Fruit fly (Drosophila melanogaster) whole organism, embryonic: ENCODE results near the gene CG7191.

ENCODE experiments used
- Bgb ChIP-seq: fragments of 200-800 bp; sonication (Bioruptor generic); IDR thresholded peaks from 2 replicates; pipeline ENCODE4 v1.3.6; 2022; ENCODE audit warnings: missing biosample characterization, missing genetic modification characterization; ENCODE audit not compliant: partially characterized antibody
- CG10209 ChIP-seq: fragments of 200-800 bp; sonication (Bioruptor generic); optimal IDR thresholded peaks from 3 replicates; lab custom pipeline; 2017; ENCODE audit warnings: missing biosample characterization, mild to moderate bottlenecking, missing genetic modification characterization, missing genetic modification reagents
- CG10654 ChIP-seq: fragments of 200-800 bp; sonication (Bioruptor generic); optimal IDR thresholded peaks from 2 replicates; lab custom pipeline; 2016; ENCODE audit warnings: missing biosample characterization, missing genetic modification characterization
- CG11696 ChIP-seq: fragments of 200-800 bp; sonication (Bioruptor generic); IDR thresholded peaks from 2 replicates; pipeline ENCODE4 v1.3.6; 2022; ENCODE audit warnings: missing biosample characterization, missing genetic modification characterization
- CG11723 ChIP-seq: fragments of 200-800 bp; sonication (Bioruptor generic); optimal IDR thresholded peaks from 2 replicates; lab custom pipeline; 2017; ENCODE audit warnings: missing biosample characterization, mild to moderate bottlenecking, missing genetic modification characterization
- CG16813 ChIP-seq: fragments of 200-800 bp; sonication (Bioruptor generic); IDR thresholded peaks from 3 replicates; pipeline ENCODE4 v1.3.6; 2022; ENCODE audit warnings: missing biosample characterization, missing genetic modification characterization; ENCODE audit not compliant: partially characterized antibody
- CG2116 ChIP-seq: fragments of 200-800 bp; sonication (Bioruptor generic); optimal IDR thresholded peaks from 3 replicates; lab custom pipeline; 2018; ENCODE audit warnings: missing biosample characterization, mild to moderate bottlenecking, missing genetic modification characterization
- CG2202 ChIP-seq: fragments of 200-800 bp; sonication (Bioruptor generic); optimal IDR thresholded peaks from 2 replicates; lab custom pipeline; 2018; ENCODE audit warnings: missing biosample characterization, mild to moderate bottlenecking, missing genetic modification characterization
- CG32532 ChIP-seq: fragments of 200-800 bp; sonication (Bioruptor generic); IDR thresholded peaks from 2 replicates; pipeline ENCODE4 v1.3.6; 2022; ENCODE audit warnings: missing biosample characterization, missing genetic modification characterization
- CG3847 ChIP-seq: fragments of 200-800 bp; sonication (Bioruptor generic); IDR thresholded peaks from 2 replicates; pipeline ENCODE4 v1.3.6; 2022; ENCODE audit warnings: missing biosample characterization, missing genetic modification characterization
- CG4328 ChIP-seq: fragments of 200-800 bp; sonication (Bioruptor generic); optimal IDR thresholded peaks from 3 replicates; lab custom pipeline; 2017; ENCODE audit warnings: missing biosample characterization, missing genetic modification reagents, missing genetic modification characterization
- CG4404 ChIP-seq: fragments of 200-800 bp; sonication (Bioruptor generic); IDR thresholded peaks from 2 replicates; pipeline ENCODE4 v1.3.6; 2022; ENCODE audit warnings: missing biosample characterization, missing genetic modification characterization
- CG6175 ChIP-seq: fragments of 200-800 bp; sonication (Bioruptor generic); IDR thresholded peaks from 3 replicates; pipeline ENCODE4 v1.3.6; 2022; ENCODE audit warnings: missing biosample characterization, missing genetic modification characterization
- CG6683 ChIP-seq: fragments of 200-800 bp; sonication (Bioruptor generic); optimal IDR thresholded peaks from 2 replicates; lab custom pipeline; 2017; ENCODE audit warnings: missing biosample characterization, mild to moderate bottlenecking, missing genetic modification characterization, missing genetic modification reagents
- CG6689 ChIP-seq: fragments of 200-800 bp; sonication (Bioruptor generic); IDR thresholded peaks from 2 replicates; pipeline ENCODE4 v1.3.6; 2022; ENCODE audit warnings: missing biosample characterization, missing genetic modification characterization
- CG6765 ChIP-seq: fragments of 200-800 bp; sonication (Bioruptor generic); optimal IDR thresholded peaks from 3 replicates; lab custom pipeline; 2017; ENCODE audit warnings: missing biosample characterization, mild to moderate bottlenecking, missing genetic modification characterization
- CG8290 ChIP-seq, 3 experiments: fragments of 200-800 bp; sonication (Bioruptor generic); optimal IDR thresholded peaks; 2 replicates each; lab custom pipeline; 2016 to 2019; ENCODE audit warnings: missing biosample characterization in 3 of 3, missing genetic modification characterization in 3 of 3, mild to moderate bottlenecking in 2 of 3, moderate library complexity in 1 of 3
- CG9817 ChIP-seq: fragments of 200-800 bp; sonication (Bioruptor generic); optimal IDR thresholded peaks from 2 replicates; lab custom pipeline; 2018; ENCODE audit warnings: missing biosample characterization, mild to moderate bottlenecking, missing genetic modification characterization, moderate library complexity
- CG9932 ChIP-seq: fragments of 200-800 bp; sonication (Bioruptor generic); IDR thresholded peaks from 2 replicates; pipeline ENCODE4 v1.3.6; 2022; ENCODE audit warnings: missing biosample characterization, missing genetic modification characterization
- CTCF ChIP-seq: fragments of 200-800 bp; sonication (Bioruptor generic); optimal IDR thresholded peaks from 2 replicates; lab custom pipeline; 2017; ENCODE audit warnings: missing biosample characterization, mild to moderate bottlenecking, missing genetic modification characterization, moderate library complexity
- Dad ChIP-seq: fragments of 200-800 bp; sonication (Bioruptor generic); optimal IDR thresholded peaks from 3 replicates; lab custom pipeline; 2016; ENCODE audit warnings: missing biosample characterization, missing genetic modification characterization
- E2f2 ChIP-seq: fragments of 200-800 bp; sonication (Bioruptor generic); IDR thresholded peaks from 2 replicates; pipeline ENCODE4 v1.3.6; 2022; ENCODE audit warnings: missing biosample characterization, missing genetic modification characterization
- Eip74EF ChIP-seq, 2 experiments: fragments of 200-800 bp in 1 of 2; fragments of >200 bp in 1 of 2; sonication (Bioruptor generic) in 1 of 2; optimal IDR thresholded peaks; 2 replicates each; lab custom pipeline; 2017 to 2019; ENCODE audit warnings: missing biosample characterization in 2 of 2, missing genetic modification characterization in 2 of 2, mild to moderate bottlenecking in 1 of 2, moderate library complexity in 1 of 2
- Ets97D ChIP-seq: fragments of 200-800 bp; sonication (Bioruptor generic); optimal IDR thresholded peaks from 3 replicates; lab custom pipeline; 2016; ENCODE audit warnings: missing biosample characterization, missing genetic modification characterization
- Hand ChIP-seq: fragments of 200-800 bp; sonication (Bioruptor generic); optimal IDR thresholded peaks from 2 replicates; lab custom pipeline; 2017; ENCODE audit warnings: mild to moderate bottlenecking, missing biosample characterization, missing genetic modification reagents, missing genetic modification characterization
- Nf-YA ChIP-seq: fragments of 200-800 bp; sonication (Bioruptor generic); IDR thresholded peaks from 2 replicates; pipeline ENCODE4 v1.3.6; 2022; ENCODE audit warnings: missing biosample characterization, missing genetic modification characterization
- Poxn ChIP-seq: fragments of 200-800 bp; sonication (Bioruptor generic); IDR thresholded peaks from 2 replicates; pipeline ENCODE4 v1.3.6; 2022; ENCODE audit warnings: missing biosample characterization, missing genetic modification characterization
- Rfx ChIP-seq: fragments of 200-800 bp; sonication (Bioruptor generic); IDR thresholded peaks from 2 replicates; pipeline ENCODE4 v1.3.6; 2022; ENCODE audit warnings: missing biosample characterization, missing genetic modification characterization
- ase ChIP-seq: fragments of 200-800 bp; sonication (Bioruptor generic); IDR thresholded peaks from 3 replicates; pipeline ENCODE4 v1.3.6; 2022; ENCODE audit warnings: missing biosample characterization, missing genetic modification characterization
- dimm ChIP-seq: fragments of 200-800 bp; sonication (Bioruptor generic); IDR thresholded peaks from 2 replicates; pipeline ENCODE4 v1.3.6; 2022; ENCODE audit warnings: missing biosample characterization, missing genetic modification characterization
- dm ChIP-seq: fragments of 200-800 bp; sonication (Bioruptor generic); optimal IDR thresholded peaks from 3 replicates; lab custom pipeline; 2016; ENCODE audit warnings: missing biosample characterization, missing genetic modification characterization
- eve ChIP-seq, 2 experiments: fragments of >200 bp; optimal IDR thresholded peaks; 2 replicates each; lab custom pipeline; 2017; ENCODE audit warnings: missing biosample characterization in 2 of 2, missing genetic modification characterization in 2 of 2
- exex ChIP-seq: fragments of 200-800 bp; sonication (Bioruptor generic); optimal IDR thresholded peaks from 4 replicates; lab custom pipeline; 2018; ENCODE audit warnings: missing biosample characterization, mild to moderate bottlenecking, missing genetic modification characterization, moderate library complexity
- gro ChIP-seq: fragments of 200-800 bp; sonication (Bioruptor generic); optimal IDR thresholded peaks from 2 replicates; lab custom pipeline; 2016; ENCODE audit warnings: missing biosample characterization, missing genetic modification characterization
- hkb ChIP-seq, 2 experiments: fragments of 200-800 bp in 1 of 2; fragments of >200 bp in 1 of 2; sonication (Bioruptor generic) in 1 of 2; IDR thresholded peaks in 1 of 2; optimal IDR thresholded peaks in 1 of 2; 2 replicates each; pipeline versions ENCODE4 v1.3.6 to Lab custom; 2017 to 2022; ENCODE audit warnings: missing biosample characterization in 1 of 2, missing genetic modification characterization in 1 of 2
- insv ChIP-seq, 2 experiments: fragments of 200-800 bp; sonication (Bioruptor generic); optimal IDR thresholded peaks; 3 replicates each; lab custom pipeline; 2016 to 2018; ENCODE audit warnings: missing biosample characterization in 2 of 2, missing genetic modification characterization in 2 of 2
- lmd ChIP-seq: fragments of 200-800 bp; sonication (Bioruptor generic); IDR thresholded peaks from 2 replicates; pipeline ENCODE4 v1.3.6; 2022; ENCODE audit warnings: missing biosample characterization, missing genetic modification characterization
- mam ChIP-seq: fragments of 200-800 bp; sonication (Bioruptor generic); optimal IDR thresholded peaks from 3 replicates; lab custom pipeline; 2016; ENCODE audit warnings: missing biosample characterization, missing genetic modification characterization
- mirr ChIP-seq: fragments of 200-800 bp; sonication (Bioruptor generic); optimal IDR thresholded peaks from 3 replicates; lab custom pipeline; 2018; ENCODE audit warnings: missing biosample characterization, mild to moderate bottlenecking, missing genetic modification characterization
- oc ChIP-seq: fragments of 200-800 bp; sonication (Bioruptor generic); optimal IDR thresholded peaks from 2 replicates; lab custom pipeline; 2018; ENCODE audit warnings: missing biosample characterization, mild to moderate bottlenecking, missing genetic modification characterization, moderate library complexity
- slou ChIP-seq: fragments of 200-800 bp; sonication (Bioruptor generic); optimal IDR thresholded peaks from 3 replicates; lab custom pipeline; 2016; ENCODE audit warnings: missing biosample characterization, missing genetic modification characterization
- slp2 ChIP-seq: fragments of 200-800 bp; sonication (Bioruptor generic); optimal IDR thresholded peaks from 2 replicates; lab custom pipeline; 2016; ENCODE audit warnings: missing biosample characterization, missing genetic modification characterization
- so ChIP-seq: fragments of 200-800 bp; sonication (Bioruptor generic); IDR thresholded peaks from 3 replicates; pipeline ENCODE4 v1.3.6; 2022; ENCODE audit warnings: missing biosample characterization, missing genetic modification characterization
- sqz ChIP-seq: fragments of 200-800 bp; sonication (Bioruptor generic); optimal IDR thresholded peaks from 3 replicates; lab custom pipeline; 2018; ENCODE audit warnings: missing biosample characterization, mild to moderate bottlenecking, missing genetic modification characterization
- twi ChIP-seq: fragments of 200-800 bp; optimal IDR thresholded peaks from 2 replicates; lab custom pipeline; 2019; ENCODE audit warnings: missing biosample characterization, mild to moderate bottlenecking, missing genetic modification characterization, moderate library complexity
- zfh1 ChIP-seq: fragments of 200-800 bp; sonication (Bioruptor generic); IDR thresholded peaks from 3 replicates; pipeline ENCODE4 v1.3.6; 2022; ENCODE audit warnings: missing biosample characterization, missing genetic modification characterization

Gene CG7191

dm6 chr2L:7808886-7809698 is 41.7 kb downstream of the CG7191 start (continued):
- TF ChIP-seq CG4404 (GFP tag; lab: Robert Waterston, UW) = no peak
- TF ChIP-seq Rfx = no peak
- no peak for TF ChIP-seq CG3847 (GFP tag; lab: Robert Waterston, UW)
- peak in 1 of 2 experiments; percentile 60 for TF ChIP-seq insv (GFP tag; optimal IDR thresholded peaks at IDR 0.05; lab: Kevin White, UChicago)
- no peak for TF ChIP-seq CG10654
- TF ChIP-seq oc (tag; lab: Kevin White, UChicago) = no peak
- peak; percentile 89 for TF ChIP-seq CTCF
- TF ChIP-seq CG9817 (tag; lab: Kevin White, UChicago) = no peak
- no peak for TF ChIP-seq mam
- no peak for TF ChIP-seq ase (GFP tag; lab: Robert Waterston, UW)
- TF ChIP-seq CG6683 = no peak
- peak; percentile 94 for TF ChIP-seq sqz
- no peak for TF ChIP-seq CG8290 (GFP tag; optimal IDR thresholded peaks at IDR 0.05; lab: Kevin White, UChicago)
- TF ChIP-seq CG8290 (tag; optimal IDR thresholded peaks at IDR 0.05; lab: Kevin White, UChicago) = peak in 1 of 2 experiments; percentile 27
- 0 out of 2 replicates have a peak, but pooled peaks have one; percentile 28 for TF ChIP-seq CG32532 (GFP tag; lab: Robert Waterston, UW)
- TF ChIP-seq gro (GFP tag; lab: Kevin White, UChicago) = no peak
- TF ChIP-seq Eip74EF (GFP tag; optimal IDR thresholded peaks at IDR 0.05; lab: Kevin White, UChicago) = no peak
- 0 out of 2 replicates have a peak, but pooled peaks have one; percentile 31 for TF ChIP-seq Nf-YA (GFP tag; lab: Robert Waterston, UW)
- peak; percentile 58 for TF ChIP-seq mirr (GFP tag; lab: Kevin White, UChicago)
- TF ChIP-seq CG2116 (GFP tag; lab: Kevin White, UChicago) = no peak
- peak in 1 of 2 experiments; percentile 78 for TF ChIP-seq eve (GFP tag; optimal IDR thresholded peaks at IDR 0.05; lab: Kevin White, UChicago)
- TF ChIP-seq twi (tag; lab: Kevin White, UChicago) = peak; percentile 21
- no peak for TF ChIP-seq dimm (GFP tag; lab: Robert Waterston, UW)
- no peak for TF ChIP-seq CG10209 (GFP tag; lab: Kevin White, UChicago)
- TF ChIP-seq Hand (GFP tag; lab: Kevin White, UChicago) = no peak
- TF ChIP-seq CG4328 (GFP tag; lab: Kevin White, UChicago) = peak; percentile 37
- no peak for TF ChIP-seq Dad (GFP tag; lab: Kevin White, UChicago)
- no peak for TF ChIP-seq Bgb (GFP tag; lab: Robert Waterston, UW)
- TF ChIP-seq slp2 (GFP tag; lab: Kevin White, UChicago) = no peak
- peak; percentile 21; the same call in 1 of the 3 replicates for TF ChIP-seq so
- TF ChIP-seq Ets97D = no peak
- TF ChIP-seq lmd (GFP tag; lab: Robert Waterston, UW) = no peak
- no peak for TF ChIP-seq slou (GFP tag; lab: Kevin White, UChicago)
- no peak for TF ChIP-seq CG11696 (GFP tag; lab: Robert Waterston, UW)
- no peak for TF ChIP-seq dm (GFP tag; lab: Kevin White, UChicago)
- TF ChIP-seq CG9932 (GFP tag; lab: Robert Waterston, UW) = no peak
- TF ChIP-seq CG6765 (GFP tag; lab: Kevin White, UChicago) = no peak
- TF ChIP-seq CG11723 (GFP tag; lab: Kevin White, UChicago) = no peak
- no peak for TF ChIP-seq CG16813
- TF ChIP-seq CG2202 (tag; lab: Kevin White, UChicago) = no peak
- TF ChIP-seq Poxn (GFP tag; lab: Robert Waterston, UW) = no peak
- no peak for TF ChIP-seq hkb (optimal IDR thresholded peaks at IDR 0.05; lab: Kevin White, UChicago)
- TF ChIP-seq hkb (GFP tag; IDR thresholded peaks at IDR 0.05; lab: Robert Waterston, UW) = no peak
- TF ChIP-seq CG6175 = no peak
- TF ChIP-seq exex (tag; lab: Kevin White, UChicago) = peak; percentile 49
- no peak for TF ChIP-seq CG6689 (GFP tag; lab: Robert Waterston, UW)
- 0 out of 3 replicates have a peak, but pooled peaks have one; percentile 3 for TF ChIP-seq zfh1
- peak; percentile 22; the same call in 1 of the 2 replicates for TF ChIP-seq E2f2
